Fruit fly (Drosophila melanogaster) whole organism, wandering third instar larva: ENCODE results near the gene RpL4.
A peak's percentile ranks its signal among the peaks of the same experiment; 100 is the strongest.

Experiments
- Hnf4 ChIP-seq: fragments of 200-800 bp; sonication (Bioruptor generic); optimal IDR thresholded peaks from 2 replicates; lab custom pipeline; 2016; ENCODE audit warnings: missing biosample characterization, mild to moderate bottlenecking, missing genetic modification characterization
- Hr78 ChIP-seq: fragments of >200 bp; optimal IDR thresholded peaks from 2 replicates; lab custom pipeline; 2017; ENCODE audit warnings: missing biosample characterization, missing genetic modification characterization
- Jra ChIP-seq: sonication (Bioruptor generic); optimal IDR thresholded peaks from 2 replicates; lab custom pipeline; 2016; ENCODE audit warnings: missing biosample characterization, missing genetic modification characterization
- Mio ChIP-seq: sonication (Bioruptor generic); optimal IDR thresholded peaks from 2 replicates; lab custom pipeline; 2016; ENCODE audit warnings: missing biosample characterization, missing genetic modification characterization
- Myc ChIP-seq: fragments of >200 bp; optimal IDR thresholded peaks from 2 replicates; lab custom pipeline; 2017
- N ChIP-seq: fragments of >200 bp; optimal IDR thresholded peaks from 2 replicates; lab custom pipeline; 2018; ENCODE audit warnings: missing biosample characterization, missing external identifiers, missing genetic modification characterization
- OdsH ChIP-seq: fragments of 200-800 bp; sonication (Bioruptor generic); optimal IDR thresholded peaks from 2 replicates; lab custom pipeline; 2016; ENCODE audit warnings: missing biosample characterization, mild to moderate bottlenecking, missing genetic modification characterization
- Sp1 ChIP-seq: fragments of 200-800 bp; sonication (Bioruptor generic); optimal IDR thresholded peaks from 3 replicates; lab custom pipeline; 2019; ENCODE audit warnings: missing biosample characterization, mild to moderate bottlenecking, missing genetic modification characterization, moderate library complexity
- Vsx2 ChIP-seq: fragments of 200-300, 225-300 bp; sonication (Bioruptor generic); optimal IDR thresholded peaks from 2 replicates; lab custom pipeline; 2018; ENCODE audit warnings: missing biosample characterization, missing genetic modification characterization; ENCODE audit not compliant: partially characterized antibody
- br ChIP-seq: fragments of 200-800 bp; sonication (Bioruptor generic); optimal IDR thresholded peaks from 2 replicates; lab custom pipeline; 2016; ENCODE audit warnings: missing biosample characterization, missing genetic modification characterization
- fru ChIP-seq: fragments of 200-800 bp; sonication (Bioruptor generic); optimal IDR thresholded peaks from 3 replicates; lab custom pipeline; 2016; ENCODE audit warnings: missing biosample characterization, mild to moderate bottlenecking, missing genetic modification characterization
- pan ChIP-seq: fragments of >200 bp; optimal IDR thresholded peaks from 2 replicates; lab custom pipeline; 2017
- psq ChIP-seq: fragments of 200-800 bp; sonication (Bioruptor generic); optimal IDR thresholded peaks from 3 replicates; lab custom pipeline; 2017; ENCODE audit warnings: missing biosample characterization, mild to moderate bottlenecking, missing genetic modification characterization, moderate library complexity
- usp ChIP-seq: fragments of >200 bp; optimal IDR thresholded peaks from 2 replicates; lab custom pipeline; 2017; ENCODE audit warnings: missing biosample characterization, missing genetic modification characterization

DNA sequence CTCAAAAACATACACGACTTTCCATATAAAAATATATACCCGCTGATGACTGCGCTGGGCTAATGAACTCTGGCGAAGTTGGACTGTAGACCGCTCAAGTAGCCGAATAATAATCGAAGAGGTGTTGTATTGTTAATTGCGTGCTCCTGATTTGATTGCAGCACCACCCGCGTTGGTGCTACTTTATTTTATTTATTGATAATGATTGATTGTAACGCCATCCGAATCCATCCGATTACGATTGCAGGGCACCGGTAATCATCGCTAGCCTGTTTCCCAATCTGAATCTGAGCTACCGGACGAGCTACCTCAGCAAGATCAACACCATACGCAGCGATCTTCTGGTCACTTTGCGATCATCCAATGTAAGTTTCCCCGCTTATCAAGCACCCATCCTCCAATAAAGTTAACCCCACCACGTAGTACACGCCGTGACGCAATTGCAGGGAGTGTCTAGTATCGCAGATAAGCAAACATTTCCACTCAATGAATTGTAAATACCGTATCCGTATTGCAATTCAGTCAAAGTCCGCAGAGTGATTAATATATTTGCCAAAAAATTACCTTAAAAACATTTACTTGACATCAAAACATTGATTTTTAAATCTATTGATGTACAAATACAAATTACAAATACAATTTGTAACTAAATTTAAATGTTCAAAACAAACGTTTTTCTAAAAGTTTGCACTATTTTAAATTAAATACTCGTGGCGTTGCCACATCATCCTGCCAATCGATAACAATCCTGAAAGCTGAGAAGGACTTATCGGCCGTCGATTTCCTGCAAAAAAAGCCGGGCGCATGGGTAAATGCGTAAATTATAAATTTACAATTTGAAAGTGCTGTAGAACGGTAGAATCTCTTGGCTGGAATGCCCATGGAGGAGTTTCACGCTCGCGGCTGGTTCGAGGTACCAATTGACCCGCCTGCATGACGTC, 6.6 kb downstream of the RpL4 start:
- TF ChIP-seq Mio (GFP tag; lab: Kevin White, UChicago), result no peak
- TF ChIP-seq psq (GFP tag; lab: Kevin White, UChicago), result no peak
- no peak for TF ChIP-seq fru
- TF ChIP-seq OdsH (GFP tag; lab: Kevin White, UChicago), result no peak
- TF ChIP-seq br, result no peak
- TF ChIP-seq Myc (lab: Kevin White, UChicago), result no peak
- no peak for TF ChIP-seq Sp1 (GFP tag; lab: Kevin White, UChicago)
- TF ChIP-seq Hr78 (GFP tag; lab: Kevin White, UChicago), result no peak
- no peak for TF ChIP-seq pan (lab: Kevin White, UChicago)
- TF ChIP-seq N (GFP tag; lab: Kevin White, UChicago), result no peak
- TF ChIP-seq usp (GFP tag; lab: Kevin White, UChicago), result no peak
- no peak for TF ChIP-seq Vsx2 (GFP tag; lab: Kevin White, UChicago)
- TF ChIP-seq Hnf4 (GFP tag; lab: Kevin White, UChicago), result peak; percentile 61
- no peak for TF ChIP-seq Jra (GFP tag; lab: Kevin White, UChicago)
